Worm (Caenorhabditis elegans) whole organism, L4 larva: ENCODE results near the gene W07A12.4.
A peak's percentile ranks its signal among the peaks of the same experiment; 100 is the strongest.

Experiments used
- D1046.2 ChIP-seq: fragments of 200-800 bp; sonication (Bioruptor generic); IDR thresholded peaks from 2 replicates; pipeline ENCODE4 v1.3.6; 2022; ENCODE audit warnings: missing genetic modification characterization, missing compliant biosample characterization
- F26F4.8 ChIP-seq: fragments of 200-800 bp; sonication (Bioruptor generic); conservative IDR thresholded peaks from 2 replicates; pipeline ENCODE4 v1.3.6; 2022; ENCODE audit warnings: missing genetic modification characterization, missing compliant biosample characterization
- F49E8.2 ChIP-seq: sonication (generic microtip); optimal IDR thresholded peaks from 2 replicates; lab custom pipeline; 2016; ENCODE audit warnings: missing compliant biosample characterization, mild to moderate bottlenecking, missing genetic modification characterization, borderline replicate concordance
- R02D3.7 ChIP-seq: fragments of 150-350 bp; sonication (generic microtip); optimal IDR thresholded peaks from 3 replicates; lab custom pipeline; 2014; ENCODE audit warnings: missing biosample characterization, missing genetic modification characterization
- T20F7.1 ChIP-seq: fragments of 200-800 bp; sonication (Bioruptor generic); optimal IDR thresholded peaks from 2 replicates; lab custom pipeline; 2018; ENCODE audit warnings: mild to moderate bottlenecking, missing genetic modification characterization, missing compliant biosample characterization
- T26A8.4 ChIP-seq: fragments of 200-800 bp; sonication (Bioruptor generic); IDR thresholded peaks from 2 replicates; pipeline ENCODE4 v1.3.6; 2022; ENCODE audit warnings: missing genetic modification characterization, missing compliant biosample characterization
- Y105C5A.15 ChIP-seq: fragments of 200-800 bp; sonication (Bioruptor generic); IDR thresholded peaks from 2 replicates; pipeline ENCODE4 v1.3.6; 2022; ENCODE audit warnings: missing genetic modification characterization, missing compliant biosample characterization
- Y5F2A.4 ChIP-seq: fragments of 200-800 bp; sonication (Bioruptor generic); optimal IDR thresholded peaks from 2 replicates; lab custom pipeline; 2018; ENCODE audit warnings: mild to moderate bottlenecking, missing genetic modification characterization, missing compliant biosample characterization
- ZK546.5 ChIP-seq, 2 experiments: sonication (generic microtip); optimal IDR thresholded peaks; 2 replicates each; lab custom pipeline; 2017; ENCODE audit warnings: missing biosample characterization in 2 of 2, missing genetic modification characterization in 2 of 2
- aha-1 ChIP-seq: fragments of 150-350 bp; peaks from one replicate; lab custom pipeline; 2014; ENCODE audit warnings: missing biosample characterization, missing genetic modification characterization
- ceh-62 ChIP-seq: sonication (generic microtip); optimal IDR thresholded peaks from 2 replicates; lab custom pipeline; 2017; ENCODE audit warnings: missing biosample characterization, missing genetic modification characterization
- ceh-82 ChIP-seq: sonication (generic microtip); optimal IDR thresholded peaks from 2 replicates; lab custom pipeline; 2017; ENCODE audit warnings: missing biosample characterization, missing genetic modification characterization
- daf-19 ChIP-seq: fragments of 200-800 bp; sonication (Bioruptor generic); conservative IDR thresholded peaks from 2 replicates; pipeline ENCODE4 v1.3.6; 2022; ENCODE audit warnings: missing genetic modification characterization, missing compliant biosample characterization
- daf-8 ChIP-seq: fragments of 200-800 bp; sonication (Bioruptor generic); IDR thresholded peaks from 2 replicates; pipeline ENCODE4 v1.3.6; 2022; ENCODE audit warnings: missing genetic modification characterization, missing compliant biosample characterization
- duxl-1 ChIP-seq: sonication (generic microtip); optimal IDR thresholded peaks from 2 replicates; lab custom pipeline; 2016; ENCODE audit warnings: mild to moderate bottlenecking, missing genetic modification characterization, moderate library complexity, missing compliant biosample characterization; ENCODE audit not compliant: poor library complexity
- egl-43 ChIP-seq: fragments of 200-800 bp; sonication (Bioruptor generic); IDR thresholded peaks from 2 replicates; pipeline ENCODE4 v1.3.6; 2022; ENCODE audit warnings: missing genetic modification reagents, missing genetic modification characterization, missing compliant biosample characterization
- fos-1 ChIP-seq: fragments of 150-350 bp; optimal IDR thresholded peaks from 2 replicates; lab custom pipeline; 2014; ENCODE audit warnings: missing biosample characterization, missing genetic modification characterization
- gei-8 ChIP-seq: fragments of 200-800 bp; sonication (Bioruptor generic); optimal IDR thresholded peaks from 2 replicates; lab custom pipeline; 2018; ENCODE audit warnings: mild to moderate bottlenecking, missing genetic modification characterization, missing compliant biosample characterization
- hif-1 ChIP-seq, 2 experiments: sonication (generic microtip); optimal IDR thresholded peaks; 2 replicates each; lab custom pipeline; 2016 to 2017; ENCODE audit warnings: missing compliant biosample characterization in 2 of 2, missing genetic modification characterization in 2 of 2, missing genetic modification reagents in 2 of 2, missing genotype in 2 of 2, mild to moderate bottlenecking in 1 of 2
- hlh-30 ChIP-seq: sonication (generic microtip); optimal IDR thresholded peaks from 2 replicates; lab custom pipeline; 2017; ENCODE audit warnings: antibody characterized with exemption, mild to moderate bottlenecking, missing genetic modification characterization, missing compliant biosample characterization; ENCODE audit not compliant: insufficient read depth
- hmg-1.1 ChIP-seq: fragments of 200-800 bp; sonication (Bioruptor generic); IDR thresholded peaks from 2 replicates; pipeline ENCODE4 v1.3.6; 2022; ENCODE audit warnings: missing genetic modification reagents, missing genetic modification characterization, missing compliant biosample characterization
- lin-1 ChIP-seq: fragments of 200-800 bp; sonication (Bioruptor generic); IDR thresholded peaks from 2 replicates; pipeline ENCODE4 v1.3.6; 2022; ENCODE audit warnings: missing genetic modification reagents, missing genetic modification characterization, missing compliant biosample characterization
- lin-13 ChIP-seq: fragments of 150-350 bp; optimal IDR thresholded peaks from 2 replicates; lab custom pipeline; 2014; ENCODE audit warnings: missing biosample characterization, missing genetic modification reagents, missing genetic modification characterization
- lin-15B ChIP-seq: fragments of 150-350 bp; sonication (generic microtip); optimal IDR thresholded peaks from 3 replicates; lab custom pipeline; 2014; ENCODE audit warnings: missing biosample characterization, missing genetic modification characterization
- lin-39 ChIP-seq: fragments of 150-350 bp; optimal IDR thresholded peaks from 2 replicates; lab custom pipeline; 2014; ENCODE audit warnings: missing biosample characterization, missing genetic modification reagents, missing genetic modification characterization
- lir-3 ChIP-seq: sonication (generic microtip); optimal IDR thresholded peaks from 2 replicates; lab custom pipeline; 2016; ENCODE audit warnings: mild to moderate bottlenecking, missing genetic modification characterization, missing compliant biosample characterization
- mxl-2 ChIP-seq: fragments of 200-800 bp; sonication (Bioruptor generic); conservative IDR thresholded peaks from 2 replicates; pipeline ENCODE4 v1.3.6; 2022; ENCODE audit warnings: missing genetic modification reagents, missing genetic modification characterization, missing compliant biosample characterization
- nhr-102 ChIP-seq: sonication (generic microtip); optimal IDR thresholded peaks from 2 replicates; lab custom pipeline; 2016; ENCODE audit warnings: mild to moderate bottlenecking, missing genetic modification characterization, moderate library complexity, missing compliant biosample characterization
- nhr-111 ChIP-seq: fragments of 200-800 bp; sonication (Bioruptor generic); optimal IDR thresholded peaks from 2 replicates; lab custom pipeline; 2018; ENCODE audit warnings: mild to moderate bottlenecking, missing genetic modification characterization, missing compliant biosample characterization
- nhr-237 ChIP-seq: sonication (generic microtip); optimal IDR thresholded peaks from 2 replicates; lab custom pipeline; 2017; ENCODE audit warnings: missing biosample characterization, missing genetic modification characterization
- nhr-25 ChIP-seq: sonication (generic microtip); optimal IDR thresholded peaks from 2 replicates; lab custom pipeline; 2017; ENCODE audit warnings: missing genetic modification characterization, mild to moderate bottlenecking, missing compliant biosample characterization, antibody characterized with exemption, moderate library complexity, borderline replicate concordance; ENCODE audit not compliant: insufficient read depth
- nhr-28 ChIP-seq: fragments of 150-350 bp; optimal IDR thresholded peaks from 2 replicates; lab custom pipeline; 2014; ENCODE audit warnings: missing biosample characterization, missing genetic modification characterization
- nhr-42 ChIP-seq: fragments of 200-800 bp; sonication (Bioruptor generic); IDR thresholded peaks from 2 replicates; pipeline ENCODE4 v1.3.6; 2022; ENCODE audit warnings: missing genetic modification characterization, missing compliant biosample characterization
- nhr-48 ChIP-seq: sonication (generic microtip); optimal IDR thresholded peaks from 2 replicates; lab custom pipeline; 2016; ENCODE audit warnings: mild to moderate bottlenecking, missing genetic modification characterization, missing compliant biosample characterization
- nhr-76 ChIP-seq: fragments of 150-350 bp; optimal IDR thresholded peaks from 2 replicates; lab custom pipeline; 2014; ENCODE audit warnings: missing biosample characterization, missing genetic modification characterization
- nhr-77 ChIP-seq: fragments of 150-350 bp; optimal IDR thresholded peaks from 2 replicates; lab custom pipeline; 2014; ENCODE audit warnings: missing biosample characterization, missing genetic modification characterization
- pha-4 ChIP-seq, 2 experiments: fragments of 150-350 bp in 1 of 2; fragments of 200-800 bp in 1 of 2; sonication (Bioruptor generic) in 1 of 2; IDR thresholded peaks in 1 of 2; optimal IDR thresholded peaks in 1 of 2; 2 replicates each; pipeline versions ENCODE4 v1.3.6 to Lab custom; 2014 to 2022; ENCODE audit warnings: missing genetic modification characterization in 2 of 2, missing genetic modification reagents in 2 of 2, missing biosample characterization in 1 of 2, missing compliant biosample characterization in 1 of 2
- sdz-12 ChIP-seq: fragments of 200-800 bp; sonication (Bioruptor generic); optimal IDR thresholded peaks from 2 replicates; lab custom pipeline; 2018; ENCODE audit warnings: mild to moderate bottlenecking, missing genetic modification characterization, missing compliant biosample characterization
- set-16 ChIP-seq: fragments of 200-800 bp; sonication (Bioruptor generic); IDR thresholded peaks from 2 replicates; pipeline ENCODE4 v1.3.6; 2022; ENCODE audit warnings: missing genetic modification reagents, missing genetic modification characterization, missing compliant biosample characterization
- skn-1 ChIP-seq: fragments of 150-350 bp; optimal IDR thresholded peaks from 2 replicates; lab custom pipeline; 2014; ENCODE audit warnings: missing biosample characterization, missing genetic modification characterization
- spr-3 ChIP-seq: fragments of 200-800 bp; sonication (Bioruptor generic); optimal IDR thresholded peaks from 2 replicates; lab custom pipeline; 2018; ENCODE audit warnings: mild to moderate bottlenecking, missing genetic modification characterization, missing compliant biosample characterization
- unc-39 ChIP-seq: sonication (generic microtip); optimal IDR thresholded peaks from 2 replicates; lab custom pipeline; 2017; ENCODE audit warnings: missing biosample characterization, missing genetic modification characterization
- unc-62 ChIP-seq, 3 experiments: fragments of 150-350 bp in 1 of 3; sonication (generic microtip); optimal IDR thresholded peaks in 2 of 3; peaks in 1 of 3; 1 replicate in 1 of 3; 2 replicates in 2 of 3; lab custom pipeline; 2014 to 2017; ENCODE audit warnings: missing biosample characterization in 3 of 3, missing genetic modification characterization in 3 of 3, missing genetic modification reagents in 3 of 3, missing genotype in 1 of 3
- vab-7 ChIP-seq: fragments of 200-800 bp; sonication (Bioruptor generic); IDR thresholded peaks from 2 replicates; pipeline ENCODE4 v1.3.6; 2022; ENCODE audit warnings: missing genetic modification reagents, missing genetic modification characterization, missing compliant biosample characterization
- zfp-2 ChIP-seq: sonication (generic microtip); optimal IDR thresholded peaks from 2 replicates; lab custom pipeline; 2016; ENCODE audit warnings: mild to moderate bottlenecking, missing genetic modification characterization, missing compliant biosample characterization
- ztf-11 ChIP-seq: fragments of 150-350 bp; optimal IDR thresholded peaks from 2 replicates; lab custom pipeline; 2014; ENCODE audit warnings: missing biosample characterization, missing genetic modification characterization
- ztf-7 ChIP-seq: fragments of 150-350 bp; optimal IDR thresholded peaks from 2 replicates; lab custom pipeline; 2014; ENCODE audit warnings: missing biosample characterization, missing genetic modification characterization

Gene W07A12.4

DNA sequence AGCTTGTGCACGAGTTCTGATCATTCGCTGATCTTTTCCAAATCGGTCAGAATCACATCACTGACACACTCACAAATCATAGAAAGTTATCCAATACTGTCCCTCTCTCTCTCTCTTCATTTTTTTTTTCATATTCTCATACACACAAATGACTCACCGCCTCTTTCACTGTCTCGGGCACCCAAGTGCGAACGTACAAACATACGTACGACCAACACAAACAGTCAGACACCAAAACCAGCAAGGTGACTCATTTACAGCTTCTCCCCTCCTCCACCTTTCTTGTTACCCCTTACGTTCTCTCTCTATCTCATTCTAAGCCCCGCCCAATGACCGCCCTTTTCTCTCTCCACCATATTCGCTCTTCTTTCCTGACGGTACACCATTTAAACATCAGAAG is 19.1 kb upstream of the W07A12.4 start (continued):
- TF ChIP-seq lir-3 (tag; lab: Kevin White, UChicago) (no peak), set-16 (GFP tag; lab: Robert Waterston, UW) (no peak), hlh-30 (peak; percentile 50), mxl-2 (GFP tag; lab: Robert Waterston, UW) (no peak), pha-4 (GFP tag; IDR thresholded peaks at IDR 0.05; lab: Robert Waterston, UW) (no peak), pha-4 (tag; optimal IDR thresholded peaks at IDR 0.05; lab: Kevin White, UChicago) (peak; percentile 95), nhr-42 (0 out of 2 replicates have a peak, but pooled peaks have one; percentile 30)

- TF ChIP-seq daf-19 (no peak), sdz-12 (GFP tag; lab: Kevin White, UChicago) (no peak), nhr-111 (GFP tag; lab: Kevin White, UChicago) (no peak), aha-1 (tag; lab: Kevin White, UChicago) (peak; percentile 93), lin-1 (GFP tag; lab: Robert Waterston, UW) (no peak), ceh-82 (tag; lab: Kevin White, UChicago) (no peak), nhr-77 (tag; lab: Kevin White, UChicago) (no peak), lin-39 (no peak), daf-8 (GFP tag; lab: Robert Waterston, UW) (no peak), hmg-1.1 (GFP tag; lab: Robert Waterston, UW) (0 out of 2 replicates have a peak, but pooled peaks have one; percentile 0), lir-3 (tag; lab: Kevin White, UChicago) (no peak), T20F7.1 (GFP tag; lab: Kevin White, UChicago) (no peak), unc-62 (GFP tag; optimal IDR thresholded peaks at IDR 0.05 in 1 of 2; lab: Kevin White, UChicago) (peak in 1 of 2 experiments; percentile 7), unc-62 (tag; optimal IDR thresholded peaks at IDR 0.05; lab: Kevin White, UChicago) (no peak), ceh-62 (no peak), nhr-76 (tag; lab: Kevin White, UChicago) (no peak), nhr-25 (tag; lab: Kevin White, UChicago) (no peak), fos-1 (tag; lab: Kevin White, UChicago) (no peak), Y5F2A.4 (GFP tag; lab: Kevin White, UChicago) (no peak), T26A8.4 (GFP tag; lab: Robert Waterston, UW) (no peak), nhr-102 (tag; lab: Kevin White, UChicago) (no peak)
These were observed 18.7 kb upstream of the W07A12.4 start for ce11 chrII:9127379-9127778.

DNA sequence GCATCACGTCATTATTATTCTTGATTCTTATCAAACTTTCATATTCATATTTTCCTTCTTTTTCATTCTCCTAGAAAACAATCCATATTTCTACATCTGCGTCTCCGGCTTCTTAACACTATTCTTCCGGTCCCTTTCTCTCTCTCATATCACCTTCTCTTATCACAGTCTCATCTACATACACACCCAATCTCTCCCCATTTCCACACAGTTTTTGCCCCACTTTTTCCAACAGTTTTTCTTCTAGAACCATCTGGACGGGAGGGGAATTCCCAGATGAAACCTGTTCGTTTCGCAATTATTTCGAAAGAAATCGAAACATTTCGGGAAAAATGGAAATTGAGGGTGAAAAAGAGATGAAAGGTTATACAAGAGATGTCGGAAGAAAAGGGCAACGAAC is 17.9 kb upstream of the W07A12.4 start:
- TF ChIP-seq pha-4 (GFP tag; IDR thresholded peaks at IDR 0.05; lab: Robert Waterston, UW) (no peak), pha-4 (tag; optimal IDR thresholded peaks at IDR 0.05; lab: Kevin White, UChicago) (no peak), lin-15B (tag; lab: Kevin White, UChicago) (no peak), nhr-237 (no peak), D1046.2 (no peak), zfp-2 (tag; lab: Kevin White, UChicago) (no peak), vab-7 (no peak), unc-62 (GFP tag; optimal IDR thresholded peaks at IDR 0.05 in 1 of 2; lab: Kevin White, UChicago) (peak in 1 of 2 experiments; percentile 45), unc-62 (tag; optimal IDR thresholded peaks at IDR 0.05; lab: Kevin White, UChicago) (no peak), gei-8 (GFP tag; lab: Kevin White, UChicago) (no peak), aha-1 (tag; lab: Kevin White, UChicago) (no peak), spr-3 (GFP tag; lab: Kevin White, UChicago) (no peak), hif-1 (tag; optimal IDR thresholded peaks at IDR 0.05; lab: Kevin White, UChicago) (peak in 1 of 2 experiments; percentile 11), unc-39 (tag; lab: Kevin White, UChicago) (no peak), R02D3.7 (tag; lab: Kevin White, UChicago) (no peak), nhr-28 (peak; percentile 86), nhr-48 (tag; lab: Kevin White, UChicago) (peak; percentile 79), duxl-1 (tag; lab: Kevin White, UChicago) (no peak), lin-39 (no peak), ztf-7 (tag; lab: Kevin White, UChicago) (no peak), egl-43 (no peak), ztf-11 (tag; lab: Kevin White, UChicago) (no peak), skn-1 (tag; lab: Kevin White, UChicago) (no peak), nhr-76 (tag; lab: Kevin White, UChicago) (peak; percentile 38), F26F4.8 (GFP tag; lab: Robert Waterston, UW) (no peak), F49E8.2 (tag; lab: Kevin White, UChicago) (no peak), lin-13 (GFP tag; lab: Kevin White, UChicago) (no peak), Y105C5A.15 (no peak), ZK546.5 (tag; optimal IDR thresholded peaks at IDR 0.05; lab: Kevin White, UChicago) (no peak)
